Worm (Caenorhabditis elegans): ENCODE measurements around the gene oig-8.
"Not testable (repeated sequence)": the region's sequence is repeated elsewhere in the genome, so short reads cannot be mapped to it uniquely, and the experiment has no call there.

oig-8 gene

ce11 chrII:6627182-6627581 is 21.7 kb downstream of the oig-8 start, which contains the start of the genes F54H5.5 and F54H5.2:
TSS of gene F54H5.5 (minus strand) at chrII:6627282.
TSS of gene F54H5.2 (plus strand) at chrII:6627484.
- TF ChIP-seq drap-1 (GFP tag; optimal IDR thresholded peaks at IDR 0.05); mep-1 (tag; optimal IDR thresholded peaks at IDR 0.05); ceh-83 (GFP tag; optimal IDR thresholded peaks at IDR 0.05): not testable (repeated sequence)

DNA sequence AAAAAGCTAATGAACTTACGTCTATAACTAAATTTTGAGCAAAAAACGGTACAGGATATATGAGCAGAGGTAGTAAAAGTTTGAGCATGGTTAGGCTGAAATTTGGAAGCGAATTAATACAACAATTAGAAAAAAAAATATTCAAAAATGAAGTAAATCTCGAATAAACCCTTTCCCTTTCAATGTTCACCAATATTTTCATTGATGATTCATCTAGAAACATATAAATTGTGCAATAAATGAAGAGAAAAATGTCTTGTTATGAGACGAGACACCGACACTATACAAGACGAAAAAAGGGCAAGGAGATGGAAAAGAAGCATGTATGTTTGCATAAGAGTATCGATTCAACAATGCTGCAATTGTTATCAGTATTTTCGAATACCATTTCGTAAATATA is 23.6 kb downstream of the oig-8 start, which contains the start of gene F54H5.14:
F54H5.14 (minus strand) TSS at position 101 of the 400 bp plus-strand sequence.
- TF ChIP-seq unc-62 (GFP tag; optimal IDR thresholded peaks at IDR 0.05) (no peak), mep-1 (tag; optimal IDR thresholded peaks at IDR 0.05) (no peak), lsy-2 (tag; optimal IDR thresholded peaks at IDR 0.05) (no peak), elt-1 (tag; optimal IDR thresholded peaks at IDR 0.05; ENCODE audit: borderline replicate concordance, insufficient read depth) (no peak), unc-39 (tag; optimal IDR thresholded peaks at IDR 0.05) (no peak), zip-8 (tag; optimal IDR thresholded peaks at IDR 0.05) (no peak), hlh-1 (tag; optimal IDR thresholded peaks at IDR 0.05) (no peak), nhr-237 (tag; optimal IDR thresholded peaks at IDR 0.05) (no peak), drap-1 (GFP tag; optimal IDR thresholded peaks at IDR 0.05) (no peak), elt-3 (tag; optimal IDR thresholded peaks at IDR 0.05) (no peak), nhr-28 (tag; optimal IDR thresholded peaks at IDR 0.05) (no peak), ces-1 (GFP tag; optimal IDR thresholded peaks at IDR 0.05) (no peak), ham-2 (GFP tag; optimal IDR thresholded peaks at IDR 0.05) (no peak), sem-2 (GFP tag; optimal IDR thresholded peaks at IDR 0.05) (no peak), ceh-39 (tag; optimal IDR thresholded peaks at IDR 0.05) (no peak), sptf-1 (tag; optimal IDR thresholded peaks at IDR 0.05) (no peak), mls-2 (tag; optimal IDR thresholded peaks at IDR 0.05) (no peak), mab-5 (tag; optimal IDR thresholded peaks at IDR 0.05) (no peak), blmp-1 (tag; optimal IDR thresholded peaks at IDR 0.05) (no peak)

DNA sequence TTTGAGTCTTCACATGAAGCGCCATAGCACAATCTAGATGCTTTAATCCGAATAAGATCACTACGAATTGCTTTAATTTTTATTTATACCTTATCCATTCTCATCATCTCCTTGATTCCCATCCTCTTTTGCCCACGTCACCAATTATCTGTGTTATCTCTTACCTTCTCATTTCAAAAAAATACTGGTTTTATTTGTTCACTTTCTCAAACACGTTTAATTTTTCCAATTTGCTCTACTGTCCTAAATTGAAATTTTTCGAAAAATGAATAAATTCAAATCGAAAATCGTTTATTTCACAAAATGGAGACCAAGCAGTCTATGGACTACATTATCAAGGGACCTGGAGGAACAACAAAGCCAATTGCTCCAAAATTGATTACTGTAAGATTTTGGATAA is 27.0 kb downstream of the oig-8 start, which contains the start of gene F54H5.3:
F54H5.3 (plus strand) TSS at position 301 of the 400 bp plus-strand sequence.
- TF ChIP-seq cnd-1 (tag; optimal IDR thresholded peaks at IDR 0.05): no peak
- TF ChIP-seq pha-4 (tag; optimal IDR thresholded peaks at IDR 0.05): no peak
- no peak for TF ChIP-seq ceh-43 (GFP tag; optimal IDR thresholded peaks at IDR 0.05)
- TF ChIP-seq ham-2 (GFP tag; optimal IDR thresholded peaks at IDR 0.05): no peak
- TF ChIP-seq elt-1 (tag; optimal IDR thresholded peaks at IDR 0.05; ENCODE audit: borderline replicate concordance, insufficient read depth): no peak
- no peak for TF ChIP-seq nhr-28 (tag; optimal IDR thresholded peaks at IDR 0.05)
- no peak for TF ChIP-seq ces-1 (GFP tag; optimal IDR thresholded peaks at IDR 0.05)
- TF ChIP-seq sem-2 (GFP tag; optimal IDR thresholded peaks at IDR 0.05): no peak
- TF ChIP-seq nhr-12 (tag; optimal IDR thresholded peaks at IDR 0.05): no peak
- no peak for TF ChIP-seq elt-3 (tag; optimal IDR thresholded peaks at IDR 0.05)
- TF ChIP-seq bed-3 (GFP tag; optimal IDR thresholded peaks at IDR 0.05): no peak
- no peak for TF ChIP-seq blmp-1 (tag; optimal IDR thresholded peaks at IDR 0.05)
- no peak for TF ChIP-seq zip-8 (tag; optimal IDR thresholded peaks at IDR 0.05)
- no peak for TF ChIP-seq flh-1 (GFP tag; optimal IDR thresholded peaks at IDR 0.05)

DNA sequence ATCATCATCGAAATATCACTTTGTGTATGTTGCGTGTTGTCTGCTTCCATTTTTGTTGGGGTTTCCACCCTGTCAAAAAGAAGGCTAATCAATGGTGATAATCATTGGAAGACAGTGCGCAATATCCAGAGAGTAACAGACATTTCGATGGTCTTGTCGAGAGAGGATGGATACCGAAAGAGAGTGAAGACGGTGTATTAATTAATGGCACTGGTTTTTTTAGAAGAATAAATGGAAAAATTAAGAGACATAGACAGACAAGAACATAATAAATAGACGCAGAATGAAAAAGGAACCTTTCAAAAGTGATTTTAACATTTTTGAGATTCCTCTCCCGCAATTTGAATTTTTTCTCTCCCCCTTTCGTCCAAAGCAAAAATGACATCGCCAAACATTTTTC is 29.9 kb downstream of the oig-8 start:
- TF ChIP-seq ztf-11 (tag; optimal IDR thresholded peaks at IDR 0.05) (no peak), nhr-76 (tag; optimal IDR thresholded peaks at IDR 0.05) (no peak), ham-2 (GFP tag; optimal IDR thresholded peaks at IDR 0.05) (no peak), cnd-1 (tag; optimal IDR thresholded peaks at IDR 0.05) (no peak), ceh-43 (GFP tag; optimal IDR thresholded peaks at IDR 0.05) (no peak), snpc-4 (tag; optimal IDR thresholded peaks at IDR 0.05) (no peak)

DNA sequence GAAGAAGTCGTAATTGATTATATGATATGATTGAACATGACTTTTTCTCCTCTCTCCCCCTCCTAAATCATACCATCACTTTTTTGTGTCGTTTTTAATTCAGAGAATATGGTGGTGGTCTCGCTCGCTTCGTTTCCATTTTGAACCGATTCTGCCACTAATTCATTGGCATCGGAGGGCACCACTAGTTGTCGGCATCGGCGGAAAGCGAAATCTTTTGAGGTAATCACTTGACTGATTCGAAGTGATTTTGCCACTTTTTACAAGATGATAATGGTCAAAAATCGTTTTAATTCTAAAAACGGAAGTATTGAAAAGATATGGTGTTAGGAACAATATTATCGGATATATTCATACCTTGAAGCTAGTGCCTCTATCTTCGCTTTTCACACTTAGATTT is 32.2 kb downstream of the oig-8 start, which contains the start of gene klf-3:
klf-3 (plus strand) TSS at position 109 of the 400 bp plus-strand sequence.
- TF ChIP-seq elt-1 (tag; optimal IDR thresholded peaks at IDR 0.05; ENCODE audit: borderline replicate concordance, insufficient read depth) (no peak), M03D4.4 (tag; optimal IDR thresholded peaks at IDR 0.05) (no peak)

DNA sequence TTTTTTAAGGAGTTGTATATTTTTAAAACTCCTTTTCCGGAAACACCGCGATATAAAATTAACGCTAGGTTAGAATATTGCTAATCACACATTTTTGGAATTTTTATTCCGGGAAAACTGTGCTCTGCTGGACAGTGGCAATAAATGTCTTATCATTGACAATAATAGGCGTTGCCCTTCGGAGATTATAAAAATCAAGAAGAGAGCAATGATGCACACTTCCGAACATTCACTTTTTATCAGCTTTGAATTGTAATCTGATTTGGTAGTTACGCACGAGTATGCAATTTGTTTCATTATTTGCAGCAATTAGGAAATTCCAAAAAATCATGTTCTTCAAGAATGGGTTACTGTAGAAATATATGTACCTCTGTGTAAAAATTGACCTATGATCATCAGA is 32.8 kb downstream of the oig-8 start:
- no peak for TF ChIP-seq nhr-28 (tag; optimal IDR thresholded peaks at IDR 0.05)
- no peak for TF ChIP-seq unc-39 (tag; optimal IDR thresholded peaks at IDR 0.05)
- TF ChIP-seq ceh-83 (GFP tag; optimal IDR thresholded peaks at IDR 0.05): no peak
- no peak for TF ChIP-seq lsy-2 (tag; optimal IDR thresholded peaks at IDR 0.05)
- no peak for TF ChIP-seq unc-62 (GFP tag; optimal IDR thresholded peaks at IDR 0.05)
- no peak for TF ChIP-seq ceh-43 (GFP tag; optimal IDR thresholded peaks at IDR 0.05)
